ENCODE assay signal across 1 worm cellular context in genomic region chrIII:2418159-2418658, ce11.
A peak's percentile ranks its signal among the peaks of the same experiment; 100 is the strongest.
TF ChIP-seq lines count a peak whose summit lies in the region.

TSS of gene W04B5.5 (minus strand) at chrIII:2418209.
TSS of gene W04B5.3 (plus strand) at chrIII:2418514.

TF ChIP-seq in whole organism, L1 larva, 84 proteins besides CTCF, POLR2A, EP300 and RAD21 (continued from another document):
- peak; percentile 33 for TF ChIP-seq unc-130 (tag; optimal IDR thresholded peaks at IDR 0.05; lab: Kevin White, UChicago)
- TF ChIP-seq sup-37 (GFP tag; optimal IDR thresholded peaks at IDR 0.05; lab: Kevin White, UChicago) = no peak
- peak; percentile 11 for TF ChIP-seq lin-15B (tag; optimal IDR thresholded peaks at IDR 0.05; lab: Kevin White, UChicago)
- no peak for TF ChIP-seq alr-1 (tag; optimal IDR thresholded peaks at IDR 0.05; lab: Kevin White, UChicago; ENCODE audit: borderline replicate concordance)
- TF ChIP-seq ceh-88 (GFP tag; IDR thresholded peaks at IDR 0.05; lab: Robert Waterston, UW) = 0 out of 2 replicates have a peak, but pooled peaks have one; percentile 32
- peak; percentile 53 for TF ChIP-seq dsc-1 (tag; optimal IDR thresholded peaks at IDR 0.05; lab: Kevin White, UChicago)
- no peak for TF ChIP-seq egl-27 (tag; optimal IDR thresholded peaks at IDR 0.05; lab: Kevin White, UChicago)
- peak; percentile 72 for TF ChIP-seq nhr-71 (tag; optimal IDR thresholded peaks at IDR 0.05; lab: Kevin White, UChicago)
- no peak for TF ChIP-seq vab-15 (tag; optimal IDR thresholded peaks at IDR 0.05; lab: Kevin White, UChicago)
- TF ChIP-seq unc-98 (GFP tag; IDR thresholded peaks at IDR 0.05; lab: Robert Waterston, UW) = 0 out of 2 replicates have a peak, but pooled peaks have one; percentile 22
- TF ChIP-seq lin-14 (GFP tag; optimal IDR thresholded peaks at IDR 0.05; lab: Kevin White, UChicago) = peak; percentile 48
- 0 out of 2 replicates have a peak, but pooled peaks have one; percentile 43 for TF ChIP-seq mab-9 (GFP tag; IDR thresholded peaks at IDR 0.05; lab: Robert Waterston, UW)
- TF ChIP-seq nhr-77 (tag; optimal IDR thresholded peaks at IDR 0.05; lab: Kevin White, UChicago) = peak; percentile 25
- peak; percentile 47 for TF ChIP-seq xbp-1 (tag; optimal IDR thresholded peaks at IDR 0.05; lab: Kevin White, UChicago)
- TF ChIP-seq ama-1 (optimal IDR thresholded peaks at IDR 0.05; lab: Kevin White, UChicago) = no peak
- peak; percentile 98 for TF ChIP-seq lin-35 (GFP tag; optimal IDR thresholded peaks at IDR 0.05; lab: Kevin White, UChicago)
- no peak for TF ChIP-seq sptf-1 (tag; optimal IDR thresholded peaks at IDR 0.05; lab: Kevin White, UChicago)
- no peak for TF ChIP-seq nhr-76 (tag; optimal IDR thresholded peaks at IDR 0.05; lab: Kevin White, UChicago)
- peak; percentile 74 for TF ChIP-seq tbx-2 (tag; optimal IDR thresholded peaks at IDR 0.05; lab: Kevin White, UChicago)
- TF ChIP-seq C16A3.4 (tag; optimal IDR thresholded peaks at IDR 0.05; lab: Kevin White, UChicago) = peak; percentile 30
- peak; percentile 52 for TF ChIP-seq unc-86 (tag; optimal IDR thresholded peaks at IDR 0.05; lab: Kevin White, UChicago)
- TF ChIP-seq skn-1 (tag; optimal IDR thresholded peaks at IDR 0.05; lab: Kevin White, UChicago) = peak; percentile 42
- no peak for TF ChIP-seq aly-2 (tag; optimal IDR thresholded peaks at IDR 0.05; lab: Kevin White, UChicago)
- TF ChIP-seq mef-2 (tag; optimal IDR thresholded peaks at IDR 0.05; lab: Kevin White, UChicago) = no peak
- TF ChIP-seq irx-1 (tag; optimal IDR thresholded peaks at IDR 0.05; lab: Kevin White, UChicago) = peak; percentile 54
- TF ChIP-seq snu-23 (GFP tag; optimal IDR thresholded peaks at IDR 0.05; lab: Kevin White, UChicago) = peak; percentile 76
- peak; percentile 17 for TF ChIP-seq fos-1 (tag; optimal IDR thresholded peaks at IDR 0.05; lab: Kevin White, UChicago)
- no peak for TF ChIP-seq aha-1 (tag; optimal IDR thresholded peaks at IDR 0.05; lab: Kevin White, UChicago)
- TF ChIP-seq tlp-1 (tag; optimal IDR thresholded peaks at IDR 0.05; lab: Kevin White, UChicago) = no peak
- peak; percentile 45 for TF ChIP-seq swsn-7 (tag; optimal IDR thresholded peaks at IDR 0.05; lab: Kevin White, UChicago)
- peak; percentile 16 for TF ChIP-seq ceh-90 (tag; optimal IDR thresholded peaks at IDR 0.05; lab: Kevin White, UChicago)
- no peak for TF ChIP-seq ceh-63 (GFP tag; optimal IDR thresholded peaks at IDR 0.05; lab: Kevin White, UChicago)
- TF ChIP-seq unc-62 (GFP tag; optimal IDR thresholded peaks at IDR 0.05; lab: Kevin White, UChicago) = no peak
- TF ChIP-seq jun-1 (tag; optimal IDR thresholded peaks at IDR 0.05; lab: Kevin White, UChicago) = peak; percentile 21
- TF ChIP-seq ztf-11 (tag; optimal IDR thresholded peaks at IDR 0.05; lab: Kevin White, UChicago) = peak in 1 of 2 experiments; percentile 7
- no peak for TF ChIP-seq sox-4 (tag; optimal IDR thresholded peaks at IDR 0.05; lab: Kevin White, UChicago)
- peak in 1 of 2 experiments; percentile 75 for TF ChIP-seq mdl-1 (tag; optimal IDR thresholded peaks at IDR 0.05; lab: Kevin White, UChicago)
- no peak for TF ChIP-seq hlh-17 (GFP tag; optimal IDR thresholded peaks at IDR 0.05; lab: Kevin White, UChicago; ENCODE audit: borderline replicate concordance)
- TF ChIP-seq blmp-1 (tag; optimal IDR thresholded peaks at IDR 0.05; lab: Kevin White, UChicago) = peak; percentile 31
- TF ChIP-seq lsy-2 (tag; optimal IDR thresholded peaks at IDR 0.05; lab: Kevin White, UChicago) = peak; percentile 79 to 86
- TF ChIP-seq dpl-1 (GFP tag; optimal IDR thresholded peaks at IDR 0.05; lab: Kevin White, UChicago) = peak; percentile 95 to 97 (median 97)
- TF ChIP-seq elt-3 (tag; optimal IDR thresholded peaks at IDR 0.05; lab: Kevin White, UChicago) = peak in 2 of 6 experiments; percentile 2 to 33
- no peak for TF ChIP-seq C34B4.2 (tag; optimal IDR thresholded peaks at IDR 0.05; lab: Kevin White, UChicago)
- TF ChIP-seq ztf-4 (tag; optimal IDR thresholded peaks at IDR 0.05; lab: Kevin White, UChicago) = no peak
- TF ChIP-seq nhr-237 (tag; optimal IDR thresholded peaks at IDR 0.05; lab: Kevin White, UChicago) = no peak
- no peak for TF ChIP-seq nhr-11 (tag; optimal IDR thresholded peaks at IDR 0.05; lab: Kevin White, UChicago)
- TF ChIP-seq hpl-2 (GFP tag; optimal IDR thresholded peaks at IDR 0.05; lab: Kevin White, UChicago) = no peak
- no peak for TF ChIP-seq Y116A8C.19 (tag; optimal IDR thresholded peaks at IDR 0.05; lab: Kevin White, UChicago; ENCODE audit: borderline replicate concordance)
TF ChIP-seq in whole organism, L1 larva: peak in this region for 42.
